Fruit fly (Drosophila melanogaster) whole organism, embryonic: ENCODE measurements around the gene Dok.

Experiments used
- B-H2 ChIP-seq: fragments of 200-800 bp; sonication (Bioruptor generic); optimal IDR thresholded peaks from 2 replicates; lab custom pipeline; 2018; ENCODE audit warnings: missing biosample characterization, mild to moderate bottlenecking, missing genetic modification characterization
- Blimp-1 ChIP-seq: fragments of 200-800 bp; sonication (Bioruptor generic); optimal IDR thresholded peaks from 3 replicates; lab custom pipeline; 2018; ENCODE audit warnings: missing biosample characterization, missing genetic modification characterization, mild to moderate bottlenecking, moderate library complexity, missing genetic modification reagents
- C15 ChIP-seq: fragments of 200-800 bp; sonication (Bioruptor generic); IDR thresholded peaks from 3 replicates; pipeline ENCODE4 v1.3.6; 2022; ENCODE audit warnings: missing biosample characterization, missing genetic modification characterization
- CG10565 ChIP-seq: fragments of 200-800 bp; sonication (Bioruptor generic); optimal IDR thresholded peaks from 3 replicates; lab custom pipeline; 2016; ENCODE audit warnings: missing biosample characterization, mild to moderate bottlenecking, missing genetic modification characterization
- CG13123 ChIP-seq: fragments of 200-800 bp; sonication (Bioruptor generic); optimal IDR thresholded peaks from 2 replicates; lab custom pipeline; 2016; ENCODE audit warnings: missing biosample characterization, missing genetic modification characterization
- CG13624 ChIP-seq: fragments of 200-800 bp; sonication (Bioruptor generic); optimal IDR thresholded peaks from 2 replicates; lab custom pipeline; 2016; ENCODE audit warnings: missing biosample characterization, missing genetic modification characterization
- CG14050 ChIP-seq: fragments of 200-800 bp; sonication (Bioruptor generic); IDR thresholded peaks from 3 replicates; pipeline ENCODE4 v1.3.6; 2022; ENCODE audit warnings: missing biosample characterization, missing genetic modification characterization
- CG15479 ChIP-seq: fragments of 200-800 bp; sonication (Bioruptor generic); optimal IDR thresholded peaks from 3 replicates; lab custom pipeline; 2019; ENCODE audit warnings: missing biosample characterization, mild to moderate bottlenecking, missing genetic modification characterization, moderate library complexity
- CG1603 ChIP-seq: fragments of 200-800 bp; sonication (Bioruptor generic); optimal IDR thresholded peaks from 2 replicates; lab custom pipeline; 2019; ENCODE audit warnings: missing biosample characterization, mild to moderate bottlenecking, missing genetic modification characterization, moderate library complexity
- CG2712 ChIP-seq: fragments of 200-800 bp; optimal IDR thresholded peaks from 3 replicates; lab custom pipeline; 2019; ENCODE audit warnings: missing biosample characterization, mild to moderate bottlenecking, missing genetic modification characterization, moderate library complexity
- CG32532 ChIP-seq: fragments of 200-800 bp; sonication (Bioruptor generic); IDR thresholded peaks from 2 replicates; pipeline ENCODE4 v1.3.6; 2022; ENCODE audit warnings: missing biosample characterization, missing genetic modification characterization
- CG3407 ChIP-seq: fragments of 200-800 bp; sonication (Bioruptor generic); optimal IDR thresholded peaks from 2 replicates; lab custom pipeline; 2018; ENCODE audit warnings: missing biosample characterization, mild to moderate bottlenecking, missing genetic modification characterization
- CG7786 ChIP-seq: fragments of 200-800 bp; sonication (Bioruptor generic); optimal IDR thresholded peaks from 2 replicates; lab custom pipeline; 2016; ENCODE audit warnings: missing biosample characterization, missing genetic modification characterization
- CG8089 ChIP-seq: fragments of 200-800 bp; sonication (Bioruptor generic); optimal IDR thresholded peaks from 3 replicates; lab custom pipeline; 2016; ENCODE audit warnings: missing biosample characterization, missing genetic modification characterization
- CG9437 ChIP-seq: fragments of 200-800 bp; sonication (Bioruptor generic); optimal IDR thresholded peaks from 2 replicates; lab custom pipeline; 2018; ENCODE audit warnings: missing biosample characterization, mild to moderate bottlenecking, missing genetic modification characterization
- CHES-1-like ChIP-seq: fragments of 200-800 bp; sonication (Bioruptor generic); optimal IDR thresholded peaks from 2 replicates; lab custom pipeline; 2016; ENCODE audit warnings: missing biosample characterization, missing genetic modification characterization
- Dek ChIP-seq: fragments of 200-800 bp; sonication (Bioruptor generic); optimal IDR thresholded peaks from 3 replicates; lab custom pipeline; 2019; ENCODE audit warnings: missing biosample characterization, mild to moderate bottlenecking, missing genetic modification characterization, moderate library complexity
- Dp ChIP-seq: fragments of 200-800 bp; sonication (Bioruptor generic); optimal IDR thresholded peaks from 2 replicates; lab custom pipeline; 2018; ENCODE audit warnings: missing biosample characterization, mild to moderate bottlenecking, missing genetic modification characterization, moderate library complexity
- E2f1 ChIP-seq: fragments of 200-800 bp; sonication (Bioruptor generic); IDR thresholded peaks from 2 replicates; pipeline ENCODE4 v1.3.6; 2022; ENCODE audit warnings: missing biosample characterization, missing genetic modification characterization
- Fer2 ChIP-seq: fragments of 200-800 bp; sonication (Bioruptor generic); optimal IDR thresholded peaks from 2 replicates; lab custom pipeline; 2018; ENCODE audit warnings: missing biosample characterization, mild to moderate bottlenecking, missing genetic modification characterization, moderate library complexity
- MBD-R2 ChIP-seq: fragments of 200-800 bp; sonication (Bioruptor generic); IDR thresholded peaks from 2 replicates; pipeline ENCODE4 v1.3.6; 2022; ENCODE audit warnings: missing biosample characterization, missing genetic modification characterization
- Neu2 ChIP-seq: fragments of 200-800 bp; sonication (Bioruptor generic); optimal IDR thresholded peaks from 3 replicates; lab custom pipeline; 2016; ENCODE audit warnings: missing biosample characterization, missing genetic modification characterization, borderline replicate concordance
- PHDP ChIP-seq: fragments of 200-800 bp; sonication (Bioruptor generic); optimal IDR thresholded peaks from 3 replicates; lab custom pipeline; 2018; ENCODE audit warnings: missing biosample characterization, mild to moderate bottlenecking, missing genetic modification characterization, moderate library complexity
- Ravus ChIP-seq: fragments of 200-800 bp; sonication (Bioruptor generic); IDR thresholded peaks from 2 replicates; pipeline ENCODE4 v1.3.6; 2022; ENCODE audit warnings: missing biosample characterization, missing genetic modification characterization
- Sry-δ ChIP-seq: fragments of 200-800 bp; sonication (Bioruptor generic); optimal IDR thresholded peaks from 2 replicates; lab custom pipeline; 2016; ENCODE audit warnings: missing biosample characterization, missing genetic modification characterization
- az2 ChIP-seq: fragments of 200-800 bp; sonication (Bioruptor generic); optimal IDR thresholded peaks from 3 replicates; lab custom pipeline; 2016; ENCODE audit warnings: missing biosample characterization, missing genetic modification characterization
- bcd ChIP-seq: fragments of 200-800 bp; sonication (Bioruptor generic); optimal IDR thresholded peaks from 2 replicates; lab custom pipeline; 2017; ENCODE audit warnings: missing biosample characterization, mild to moderate bottlenecking, missing genetic modification characterization
- bsh ChIP-seq, 2 experiments: fragments of 200-800 bp; sonication (Bioruptor generic); optimal IDR thresholded peaks; 2 replicates each; lab custom pipeline; 2017 to 2018; ENCODE audit warnings: mild to moderate bottlenecking in 2 of 2, missing biosample characterization in 2 of 2, missing genetic modification characterization in 2 of 2, moderate library complexity in 1 of 2
- crp ChIP-seq, 2 experiments: fragments of 200-800 bp; sonication (Bioruptor generic); optimal IDR thresholded peaks; 2 replicates in 1 of 2; 3 replicates in 1 of 2; lab custom pipeline; 2017; ENCODE audit warnings: missing biosample characterization in 2 of 2, missing genetic modification characterization in 2 of 2, mild to moderate bottlenecking in 1 of 2, moderate library complexity in 1 of 2
- dati ChIP-seq: fragments of 200-800 bp; sonication (Bioruptor generic); IDR thresholded peaks from 2 replicates; pipeline ENCODE4 v1.3.6; 2022; ENCODE audit warnings: missing biosample characterization, missing genetic modification characterization
- esg ChIP-seq: fragments of 200-800 bp; sonication (Bioruptor generic); conservative IDR thresholded peaks from 2 replicates; pipeline ENCODE4 v1.3.6; 2022; ENCODE audit warnings: missing biosample characterization, missing genetic modification characterization
- fd96Cb ChIP-seq: fragments of 200-800 bp; sonication (Bioruptor generic); optimal IDR thresholded peaks from 2 replicates; lab custom pipeline; 2018; ENCODE audit warnings: missing biosample characterization, mild to moderate bottlenecking, missing genetic modification characterization, moderate library complexity
- ftz-f1 ChIP-seq: fragments of 200-800 bp; sonication (Bioruptor generic); optimal IDR thresholded peaks from 2 replicates; lab custom pipeline; 2016; ENCODE audit warnings: missing biosample characterization, missing genetic modification characterization
- kah ChIP-seq: fragments of 200-800 bp; sonication (Bioruptor generic); optimal IDR thresholded peaks from 2 replicates; lab custom pipeline; 2018; ENCODE audit warnings: missing biosample characterization, mild to moderate bottlenecking, missing genetic modification characterization
- ken ChIP-seq: fragments of 200-800 bp; sonication (Bioruptor generic); IDR thresholded peaks from 3 replicates; pipeline ENCODE4 v1.3.6; 2022; ENCODE audit warnings: missing biosample characterization, missing genetic modification characterization
- knrl ChIP-seq: fragments of 200-800 bp; sonication (Bioruptor generic); IDR thresholded peaks from 3 replicates; pipeline ENCODE4 v1.3.6; 2022; ENCODE audit warnings: missing biosample characterization, missing genetic modification characterization; ENCODE audit not compliant: partially characterized antibody
- maf-S ChIP-seq: fragments of 200-800 bp; sonication (Bioruptor generic); optimal IDR thresholded peaks from 2 replicates; lab custom pipeline; 2016; ENCODE audit warnings: missing biosample characterization, missing genetic modification characterization
- nerfin-1 ChIP-seq: fragments of 200-800 bp; sonication (Bioruptor generic); optimal IDR thresholded peaks from 3 replicates; lab custom pipeline; 2019; ENCODE audit warnings: missing biosample characterization, mild to moderate bottlenecking, missing genetic modification characterization, moderate library complexity
- otp ChIP-seq: fragments of 200-800 bp; sonication (Bioruptor generic); IDR thresholded peaks from 3 replicates; pipeline ENCODE4, ENCODE4 v1.3.6; 2022; ENCODE audit warnings: missing biosample characterization, missing genetic modification characterization
- pan ChIP-seq, 4 experiments: fragments of >200 bp in 3 of 4; fragments of 200-800 bp in 1 of 4; sonication (Bioruptor generic) in 1 of 4; optimal IDR thresholded peaks in 3 of 4; IDR thresholded peaks in 1 of 4; 2 replicates each; pipeline versions ENCODE4 v1.3.6 to Lab custom; 2017 to 2022; ENCODE audit warnings: missing biosample characterization in 2 of 4, missing genetic modification characterization in 2 of 4, mixed read lengths in 1 of 4
- pita ChIP-seq: fragments of 200-800 bp; sonication (Bioruptor generic); optimal IDR thresholded peaks from 2 replicates; lab custom pipeline; 2017; ENCODE audit warnings: missing biosample characterization, mild to moderate bottlenecking, missing genetic modification characterization
- psq ChIP-seq: fragments of 200-800 bp; sonication (Bioruptor generic); optimal IDR thresholded peaks from 2 replicates; lab custom pipeline; 2017; ENCODE audit warnings: missing biosample characterization, missing genetic modification characterization
- rib ChIP-seq: fragments of 200-800 bp; sonication (Bioruptor generic); IDR thresholded peaks from 2 replicates; pipeline ENCODE4 v1.3.6; 2022; ENCODE audit warnings: missing biosample characterization, missing genetic modification characterization
- sc ChIP-seq, 3 experiments: fragments of >200 bp in 2 of 3; fragments of 200-800 bp in 1 of 3; sonication (Bioruptor generic) in 1 of 3; optimal IDR thresholded peaks; 2 replicates in 2 of 3; 3 replicates in 1 of 3; lab custom pipeline; 2017; ENCODE audit warnings: mild to moderate bottlenecking in 1 of 3, missing biosample characterization in 1 of 3, missing genetic modification characterization in 1 of 3, missing genetic modification reagents in 1 of 3
- sd ChIP-seq: fragments of 200-800 bp; sonication (Bioruptor generic); optimal IDR thresholded peaks from 3 replicates; lab custom pipeline; 2018; ENCODE audit warnings: missing biosample characterization, mild to moderate bottlenecking, missing genetic modification characterization, moderate library complexity
- slbo ChIP-seq: fragments of 200-800 bp; sonication (Bioruptor generic); IDR thresholded peaks from 2 replicates; pipeline ENCODE4 v1.3.6; 2022; ENCODE audit warnings: missing biosample characterization, missing genetic modification characterization
- tup ChIP-seq: fragments of 200-800 bp; sonication (Bioruptor generic); optimal IDR thresholded peaks from 2 replicates; lab custom pipeline; 2016; ENCODE audit warnings: missing biosample characterization, mild to moderate bottlenecking, missing genetic modification characterization, moderate library complexity

Gene Dok

DNA sequence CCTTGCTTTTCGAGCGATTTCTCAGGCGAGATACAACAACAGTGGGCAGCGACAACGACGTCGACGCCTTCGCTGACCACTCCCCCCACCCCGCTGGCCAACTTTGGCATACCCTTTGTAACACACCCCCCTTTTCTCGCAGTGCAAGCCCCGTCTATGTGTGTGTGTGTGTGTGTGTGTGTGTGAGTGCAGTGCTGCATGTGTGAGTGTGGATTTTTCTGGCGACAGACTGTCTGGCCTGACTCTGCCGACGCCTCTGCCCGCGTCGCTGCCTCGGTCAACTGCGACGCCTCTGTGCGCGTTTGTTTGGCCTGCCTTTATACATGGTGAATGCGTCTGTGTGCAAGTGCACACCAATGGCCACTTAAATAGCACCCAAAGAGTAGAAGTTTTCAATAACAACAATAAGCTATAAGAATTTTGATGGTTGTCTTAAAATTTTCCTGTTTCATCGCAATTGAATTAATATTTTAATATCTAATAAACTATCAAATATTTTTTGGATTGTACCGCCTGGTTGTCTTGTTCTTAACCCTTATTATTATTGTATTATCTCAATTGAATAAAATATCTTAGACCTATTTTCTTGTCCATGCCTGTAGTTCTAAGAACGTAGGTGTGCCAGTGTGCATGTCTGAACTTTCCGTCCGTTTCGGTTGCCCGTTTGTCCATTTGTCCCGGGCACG is 30.0 kb upstream of the Dok start (continued):
- TF ChIP-seq esg (GFP tag; lab: Robert Waterston, UW) (peak; percentile 82), maf-S (GFP tag; lab: Kevin White, UChicago) (no peak), Sry-δ (GFP tag; lab: Kevin White, UChicago) (no peak), CG10565 (peak; percentile 49), nerfin-1 (peak; percentile 95), PHDP (tag; lab: Kevin White, UChicago) (peak; percentile 93), E2f1 (peak; percentile 76), dati (GFP tag; lab: Robert Waterston, UW) (0 out of 2 replicates have a peak, but pooled peaks have one; percentile 42), CG15479 (GFP tag; lab: Kevin White, UChicago) (peak; percentile 76), B-H2 (GFP tag; lab: Kevin White, UChicago) (peak; percentile 32), Fer2 (peak; percentile 73), Blimp-1 (peak; percentile 93), MBD-R2 (GFP tag; lab: Robert Waterston, UW) (no peak; the same call in 1 of the 2 replicates), knrl (GFP tag; lab: Robert Waterston, UW) (no peak), CG3407 (peak; percentile 93), ken (peak; percentile 75; the same call in 2 of the 3 replicates), CG32532 (GFP tag; lab: Robert Waterston, UW) (peak; percentile 59; the same call in 1 of the 2 replicates), psq (GFP tag; lab: Kevin White, UChicago) (peak; percentile 51), CG9437 (GFP tag; lab: Kevin White, UChicago) (peak; percentile 81), CG13123 (GFP tag; lab: Kevin White, UChicago) (peak; percentile 29), sd (peak; percentile 42), kah (peak; percentile 90), crp (GFP tag; optimal IDR thresholded peaks at IDR 0.05; lab: Kevin White, UChicago) (peak in 1 of 2 experiments; percentile 28), otp (GFP tag; lab: Robert Waterston, UW) (peak; percentile 61; the same call in 2 of the 3 replicates), pan (optimal IDR thresholded peaks at IDR 0.05; lab: Kevin White, UChicago) (no peak), pan (GFP tag; optimal IDR thresholded peaks at IDR 0.05 in 1 of 2, IDR thresholded peaks at IDR 0.05 in 1 of 2) (peak in 1 of 2 experiments; percentile 84), Dek (peak; percentile 85), rib (no peak), Dp (GFP tag; lab: Kevin White, UChicago) (no peak), Neu2 (GFP tag; lab: Kevin White, UChicago) (no peak), slbo (peak; percentile 32; the same call in 1 of the 2 replicates), az2 (GFP tag; lab: Kevin White, UChicago) (peak; percentile 89), pita (no peak), CG2712 (peak; percentile 98), ftz-f1 (no peak), sc (optimal IDR thresholded peaks at IDR 0.05; lab: Kevin White, UChicago) (no peak), sc (GFP tag; optimal IDR thresholded peaks at IDR 0.05; lab: Kevin White, UChicago) (peak; percentile 90), tup (GFP tag; lab: Kevin White, UChicago) (peak; percentile 33), CG14050 (peak; percentile 76), bcd (GFP tag; lab: Kevin White, UChicago) (peak; percentile 83), C15 (GFP tag; lab: Robert Waterston, UW) (0 out of 3 replicates have a peak, but pooled peaks have one; percentile 9), fd96Cb (tag; lab: Kevin White, UChicago) (peak; percentile 94), bsh (GFP tag; optimal IDR thresholded peaks at IDR 0.05; lab: Kevin White, UChicago) (peak; percentile 67 to 97), Ravus (GFP tag; lab: Robert Waterston, UW) (peak; percentile 27; the same call in 1 of the 2 replicates), CG7786 (GFP tag; lab: Kevin White, UChicago) (no peak), CHES-1-like (no peak), CG13624 (no peak), CG8089 (no peak), CG1603 (tag; lab: Kevin White, UChicago) (peak; percentile 7)
